Worm (Caenorhabditis elegans) whole organism, midembryonic: Measurements from ENCODE around the gene lurp-2.

ENCODE experiments used
- T22C8.4 ChIP-seq: fragments of 200-800 bp; sonication (Bioruptor generic); IDR thresholded peaks from 2 replicates; pipeline ENCODE4 v1.3.6; 2022; ENCODE audit warnings: missing genetic modification characterization, missing compliant biosample characterization
- cog-1 ChIP-seq: sonication (generic microtip); optimal IDR thresholded peaks from 2 replicates; lab custom pipeline; 2016; ENCODE audit warnings: missing genetic modification characterization, missing compliant biosample characterization
- flt-1 ChIP-seq: fragments of 200-800 bp; sonication (Bioruptor generic); IDR thresholded peaks from 2 replicates; pipeline ENCODE4 v1.3.6; 2022; ENCODE audit warnings: missing genetic modification characterization, missing compliant biosample characterization
- klf-2 ChIP-seq: fragments of 200-800 bp; sonication (Bioruptor generic); conservative IDR thresholded peaks from 2 replicates; pipeline ENCODE4 v1.3.6; 2022; ENCODE audit warnings: missing genetic modification reagents, missing genetic modification characterization, missing compliant biosample characterization
- med-1 ChIP-seq: sonication (generic microtip); optimal IDR thresholded peaks from 2 replicates; lab custom pipeline; 2017; ENCODE audit warnings: missing genetic modification characterization, mild to moderate bottlenecking, missing compliant biosample characterization, antibody characterized with exemption, missing genetic modification reagents; ENCODE audit not compliant: insufficient read depth
- ref-1 ChIP-seq: fragments of 200-800 bp; sonication (Bioruptor generic); conservative IDR thresholded peaks from 2 replicates; pipeline ENCODE4 v1.3.6; 2022; ENCODE audit warnings: missing genetic modification reagents, missing genetic modification characterization, missing compliant biosample characterization
- tab-1 ChIP-seq: fragments of 200-800 bp; sonication (Bioruptor generic); IDR thresholded peaks from 2 replicates; pipeline ENCODE4 v1.3.6; 2022; ENCODE audit warnings: missing genetic modification characterization, missing compliant biosample characterization
- ztf-23 ChIP-seq: fragments of 200-800 bp; sonication (Bioruptor generic); IDR thresholded peaks from 2 replicates; pipeline ENCODE4 v1.3.6; 2022; ENCODE audit warnings: missing genetic modification reagents, missing genetic modification characterization, missing compliant biosample characterization
- ztf-29 ChIP-seq: fragments of 200-800 bp; sonication (Bioruptor generic); IDR thresholded peaks from 2 replicates; pipeline ENCODE4 v1.3.6; 2022; ENCODE audit warnings: missing genetic modification reagents, missing genetic modification characterization, missing compliant biosample characterization

Gene lurp-2

DNA sequence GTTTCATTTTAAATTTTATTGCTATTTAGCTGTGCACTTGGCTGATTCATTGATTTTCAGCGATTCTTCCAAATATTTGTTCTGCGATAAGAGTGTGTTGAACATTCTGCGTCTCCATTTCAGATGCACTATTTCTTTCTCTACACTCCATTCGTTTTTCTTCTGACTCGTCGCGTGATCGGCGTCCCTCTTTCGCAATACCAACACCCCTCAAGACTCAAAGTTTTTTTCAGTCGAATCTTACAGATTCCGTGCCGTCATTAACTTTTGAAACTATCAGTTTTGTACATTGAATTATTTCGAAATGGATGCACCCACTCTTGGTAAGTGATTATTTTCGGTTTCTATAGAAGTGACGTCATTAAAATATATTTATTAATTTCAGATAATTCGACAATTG lies 9.5 kb downstream of the lurp-2 start, which contains the start of gene frm-10:
frm-10 (plus strand) TSS at position 234 of the 400 bp plus-strand sequence.
- TF ChIP-seq med-1: no peak
- TF ChIP-seq ztf-23: no peak
- TF ChIP-seq tab-1: no peak
- no peak for TF ChIP-seq flt-1 (GFP tag; lab: Robert Waterston, UW)
- TF ChIP-seq T22C8.4 (GFP tag; lab: Robert Waterston, UW): no peak
- no peak for TF ChIP-seq ztf-29 (GFP tag; lab: Robert Waterston, UW)
- TF ChIP-seq cog-1: no peak
- no peak for TF ChIP-seq klf-2
- TF ChIP-seq ref-1 (GFP tag; lab: Robert Waterston, UW): no peak

DNA sequence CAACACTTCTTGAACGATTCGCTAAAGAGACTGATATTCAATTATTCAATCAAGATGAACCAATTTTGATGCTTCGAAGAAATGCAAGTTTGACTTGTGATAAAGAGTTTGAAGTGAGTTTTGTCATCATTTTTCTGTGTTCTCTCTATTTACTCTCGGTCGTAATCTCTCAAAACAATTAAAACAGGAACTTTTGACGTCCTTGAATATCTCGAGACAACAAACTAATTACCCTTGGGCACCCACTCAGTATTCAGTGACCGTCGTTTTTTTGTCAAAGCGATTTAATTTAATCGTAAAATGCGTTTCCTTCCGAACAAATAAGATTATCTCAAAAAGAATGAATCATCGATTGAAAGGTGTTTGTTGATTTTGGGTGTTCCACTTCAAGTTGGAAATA lies 10.7 kb downstream of the lurp-2 start:
- no peak for TF ChIP-seq cog-1
- no peak for TF ChIP-seq T22C8.4 (GFP tag; lab: Robert Waterston, UW)
- no peak for TF ChIP-seq klf-2
- no peak for TF ChIP-seq ztf-29 (GFP tag; lab: Robert Waterston, UW)
- no peak for TF ChIP-seq flt-1 (GFP tag; lab: Robert Waterston, UW)
- TF ChIP-seq med-1: no peak
- TF ChIP-seq tab-1: no peak
- TF ChIP-seq ref-1 (GFP tag; lab: Robert Waterston, UW): no peak
- no peak for TF ChIP-seq ztf-23

DNA sequence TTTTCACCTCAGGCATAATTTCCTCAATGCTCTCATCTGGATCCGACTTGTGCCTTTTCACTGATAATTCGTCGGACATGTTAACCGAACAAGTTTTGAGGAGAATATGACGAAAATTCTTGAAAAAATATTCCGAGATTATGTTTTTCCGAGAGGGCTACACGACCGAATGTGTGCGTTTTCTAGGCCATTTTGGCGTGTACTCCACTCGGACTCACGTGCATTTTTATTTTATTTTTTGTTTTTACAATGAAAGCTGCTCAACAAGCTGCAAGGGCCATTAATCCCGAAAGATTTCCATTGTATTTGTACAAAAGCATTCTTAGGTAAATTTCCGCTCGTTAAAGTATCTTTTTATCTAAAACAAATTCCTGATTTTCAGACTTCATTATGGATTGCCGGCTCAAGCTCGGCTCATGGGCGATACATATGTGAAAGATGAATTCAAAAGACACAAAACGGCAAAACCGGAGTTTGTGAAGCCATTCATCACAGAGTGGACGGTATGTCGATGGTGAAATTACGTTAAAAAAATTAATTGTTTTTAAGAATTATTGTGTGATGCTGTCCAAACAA lies 14.8 kb downstream of the lurp-2 start, which contains the start of the genes F25H9.6 and F25H9.7:
F25H9.6 (minus strand) TSS at position 172 of the 576 bp plus-strand sequence.
F25H9.7 (plus strand) TSS at position 187 of the 576 bp plus-strand sequence.
- TF ChIP-seq flt-1 (GFP tag; lab: Robert Waterston, UW): peak; percentile 65; the same call in 1 of the 2 replicates
- no peak for TF ChIP-seq med-1
- TF ChIP-seq ztf-23: peak; percentile 76; the same call in 1 of the 2 replicates
- TF ChIP-seq cog-1: peak; percentile 31

DNA sequence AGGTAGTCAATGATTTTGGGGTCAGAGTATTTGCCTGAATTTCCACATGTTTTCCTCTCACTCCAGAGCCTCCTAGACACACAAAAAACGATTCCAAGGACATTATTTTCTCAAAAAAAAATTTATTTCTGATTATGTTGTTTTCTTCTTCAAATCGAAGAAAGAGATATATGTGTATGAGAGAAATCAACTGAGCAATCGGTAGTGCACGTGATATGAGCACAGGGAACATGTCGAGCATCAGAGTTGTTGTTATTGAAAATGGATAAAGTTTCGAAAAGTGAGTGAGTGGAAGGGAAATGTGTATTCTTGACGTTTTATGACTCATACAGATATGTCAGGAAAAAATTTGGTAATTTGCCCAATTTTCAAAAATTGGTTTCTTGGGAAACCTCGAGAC lies 18.6 kb downstream of the lurp-2 start:
- TF ChIP-seq tab-1: no peak
- TF ChIP-seq ztf-29 (GFP tag; lab: Robert Waterston, UW): no peak
- no peak for TF ChIP-seq ref-1 (GFP tag; lab: Robert Waterston, UW)
- no peak for TF ChIP-seq T22C8.4 (GFP tag; lab: Robert Waterston, UW)
- TF ChIP-seq klf-2: no peak
- no peak for TF ChIP-seq ztf-23
- no peak for TF ChIP-seq flt-1 (GFP tag; lab: Robert Waterston, UW)
- no peak for TF ChIP-seq med-1
- no peak for TF ChIP-seq cog-1

DNA sequence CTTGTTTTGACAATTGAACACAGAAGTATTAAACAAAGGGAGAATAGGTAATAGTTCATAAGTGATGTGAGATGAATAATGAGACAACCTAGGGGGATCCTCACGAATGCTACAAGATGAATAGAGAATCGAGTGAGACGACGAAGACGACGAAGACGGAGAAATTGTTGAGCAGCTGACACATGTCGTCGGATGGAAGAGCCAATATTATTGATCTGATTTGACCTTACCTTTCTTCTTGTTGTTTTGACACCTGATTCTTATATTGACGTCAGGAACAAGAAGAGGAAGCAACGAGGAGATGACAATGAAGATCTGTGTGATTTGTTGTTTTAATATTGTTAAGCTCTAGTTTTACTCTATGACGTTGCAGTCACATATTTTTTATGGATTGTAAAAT lies 20.0 kb downstream of the lurp-2 start, which contains the start of gene T10G3.1:
T10G3.1 (minus strand) TSS at position 213 of the 400 bp plus-strand sequence.
- no peak for TF ChIP-seq tab-1
- no peak for TF ChIP-seq flt-1 (GFP tag; lab: Robert Waterston, UW)
- no peak for TF ChIP-seq ztf-29 (GFP tag; lab: Robert Waterston, UW)
- no peak for TF ChIP-seq ztf-23

DNA sequence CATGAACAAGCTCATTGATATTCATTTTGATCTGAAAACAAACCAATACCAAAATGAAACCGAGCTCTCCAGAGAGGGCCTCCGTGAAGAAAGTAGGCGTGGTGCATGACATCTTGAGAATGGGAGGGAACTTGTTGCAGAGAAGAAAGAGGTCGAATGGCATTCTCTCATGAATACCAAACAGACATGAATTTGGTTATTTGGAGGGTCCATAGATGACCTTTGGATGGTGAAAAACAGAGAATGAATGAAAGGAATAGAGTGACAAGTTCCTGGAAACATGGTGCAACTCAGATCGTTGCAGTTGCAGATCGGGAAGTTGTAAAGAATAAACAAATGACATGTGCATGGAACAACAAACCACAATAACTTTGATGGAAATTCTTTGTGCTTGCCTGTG lies 22.9 kb downstream of the lurp-2 start, which contains the start of gene T10G3.8:
T10G3.8 (minus strand) TSS at position 101 of the 400 bp plus-strand sequence.
- TF ChIP-seq ztf-23 (no peak), tab-1 (no peak), T22C8.4 (GFP tag; lab: Robert Waterston, UW) (no peak), ref-1 (GFP tag; lab: Robert Waterston, UW) (no peak), ztf-29 (GFP tag; lab: Robert Waterston, UW) (no peak), klf-2 (no peak), med-1 (no peak)

DNA sequence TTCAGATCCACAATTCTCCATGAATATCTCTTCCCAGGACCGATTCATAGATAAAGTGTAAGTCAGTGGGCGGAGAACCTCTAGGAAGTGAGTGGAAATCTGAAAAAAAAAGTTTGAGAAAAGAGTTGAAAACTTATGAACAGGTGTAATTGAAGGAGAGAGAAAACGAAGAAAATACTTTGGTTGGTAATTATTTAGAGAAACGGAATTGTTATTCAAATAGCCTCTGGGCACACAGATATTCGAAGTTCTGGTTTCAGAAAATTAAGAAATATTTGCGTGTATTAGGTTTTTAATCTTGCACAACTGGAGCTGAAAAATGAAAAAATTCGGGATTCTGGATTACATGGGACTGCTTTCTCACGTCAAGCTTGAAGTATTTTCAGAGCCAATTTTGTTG lies 26.3 kb downstream of the lurp-2 start, which contains the start of gene T10G3.2:
T10G3.2 (minus strand) TSS at position 101 of the 400 bp plus-strand sequence.
- no peak for TF ChIP-seq ztf-23
- TF ChIP-seq tab-1: no peak
- no peak for TF ChIP-seq cog-1
- no peak for TF ChIP-seq klf-2
- no peak for TF ChIP-seq T22C8.4 (GFP tag; lab: Robert Waterston, UW)
- TF ChIP-seq ref-1 (GFP tag; lab: Robert Waterston, UW): no peak
- no peak for TF ChIP-seq flt-1 (GFP tag; lab: Robert Waterston, UW)
- TF ChIP-seq ztf-29 (GFP tag; lab: Robert Waterston, UW): no peak
- no peak for TF ChIP-seq med-1

DNA sequence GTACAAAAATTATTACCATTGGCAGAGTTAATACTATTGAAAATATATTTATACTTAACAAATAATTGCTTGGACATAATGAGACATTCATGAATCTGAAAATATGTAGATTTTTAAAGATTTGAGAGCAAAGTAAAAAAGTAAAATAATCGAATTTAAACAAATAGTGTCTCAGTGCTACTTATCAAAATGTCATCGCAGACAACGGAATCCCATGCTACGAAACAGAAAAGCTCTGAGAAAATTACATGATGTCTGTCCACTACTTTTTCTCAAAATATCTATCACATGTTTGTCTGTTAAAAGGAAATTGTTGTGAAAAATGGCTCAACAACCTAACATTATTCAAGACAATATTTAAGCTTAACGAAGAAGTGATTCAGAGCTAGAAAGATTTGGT lies 30.9 kb downstream of the lurp-2 start, which contains the start of gene T10G3.4:
T10G3.4 (minus strand) TSS at position 101 of the 400 bp plus-strand sequence.
- no peak for TF ChIP-seq med-1
- TF ChIP-seq flt-1 (GFP tag; lab: Robert Waterston, UW): no peak
- no peak for TF ChIP-seq T22C8.4 (GFP tag; lab: Robert Waterston, UW)
- TF ChIP-seq ztf-29 (GFP tag; lab: Robert Waterston, UW): no peak
- no peak for TF ChIP-seq ztf-23
- no peak for TF ChIP-seq klf-2
- TF ChIP-seq ref-1 (GFP tag; lab: Robert Waterston, UW): no peak
- no peak for TF ChIP-seq tab-1
- no peak for TF ChIP-seq cog-1

DNA sequence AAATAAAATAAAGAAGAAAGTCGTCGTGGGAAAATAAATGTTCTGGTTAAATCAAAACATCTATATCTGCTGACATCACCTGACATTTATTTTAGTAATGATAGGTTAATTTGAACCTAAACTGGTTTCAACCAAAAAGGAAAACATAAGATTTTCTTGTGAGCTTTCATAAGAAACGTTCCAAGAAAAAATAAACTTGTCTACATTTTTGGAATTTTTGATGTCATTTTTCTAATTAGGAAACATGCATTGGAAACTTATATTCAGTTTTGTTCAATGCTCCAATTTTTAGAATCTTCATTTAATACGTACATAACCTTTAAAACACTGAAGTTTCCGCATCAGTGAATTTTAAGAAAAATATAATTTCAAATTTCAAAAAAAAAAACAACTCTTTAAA lies 32.3 kb downstream of the lurp-2 start:
- TF ChIP-seq klf-2: no peak
- no peak for TF ChIP-seq ztf-23
- no peak for TF ChIP-seq flt-1 (GFP tag; lab: Robert Waterston, UW)
- no peak for TF ChIP-seq cog-1
- no peak for TF ChIP-seq T22C8.4 (GFP tag; lab: Robert Waterston, UW)
- TF ChIP-seq ztf-29 (GFP tag; lab: Robert Waterston, UW): no peak
- no peak for TF ChIP-seq tab-1
- no peak for TF ChIP-seq med-1
- TF ChIP-seq ref-1 (GFP tag; lab: Robert Waterston, UW): no peak

DNA sequence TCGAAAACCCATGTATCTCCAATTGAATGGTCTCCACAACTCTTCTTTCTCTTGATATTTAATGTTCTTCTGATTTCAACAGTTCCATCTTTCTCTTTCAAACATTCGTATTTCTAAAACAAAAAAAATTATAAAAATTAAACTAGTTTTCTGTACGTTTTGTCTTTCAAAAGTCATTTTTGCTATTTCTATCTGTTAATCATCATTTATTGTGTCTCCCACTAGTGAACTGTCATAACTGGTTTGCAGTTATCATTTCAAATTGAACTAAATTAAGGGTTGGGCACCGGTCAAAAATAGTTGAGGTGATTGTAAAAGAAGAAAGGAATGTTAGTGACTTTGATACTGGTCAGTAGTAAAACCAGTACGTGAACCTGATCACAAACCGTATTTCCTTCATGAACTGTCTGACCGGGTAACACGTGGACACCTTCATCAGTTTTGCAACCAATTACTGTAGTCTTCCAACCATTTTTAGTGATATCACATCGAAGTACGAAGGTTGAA lies 34.9 kb downstream of the lurp-2 start:
- no peak for TF ChIP-seq klf-2
- no peak for TF ChIP-seq ztf-29 (GFP tag; lab: Robert Waterston, UW)
- TF ChIP-seq ztf-23: no peak
- no peak for TF ChIP-seq tab-1
- no peak for TF ChIP-seq ref-1 (GFP tag; lab: Robert Waterston, UW)
- no peak for TF ChIP-seq flt-1 (GFP tag; lab: Robert Waterston, UW)
- no peak for TF ChIP-seq cog-1
- no peak for TF ChIP-seq med-1
- no peak for TF ChIP-seq T22C8.4 (GFP tag; lab: Robert Waterston, UW)
